Worm (Caenorhabditis elegans): ENCODE data around the gene srh-279.

DNA sequence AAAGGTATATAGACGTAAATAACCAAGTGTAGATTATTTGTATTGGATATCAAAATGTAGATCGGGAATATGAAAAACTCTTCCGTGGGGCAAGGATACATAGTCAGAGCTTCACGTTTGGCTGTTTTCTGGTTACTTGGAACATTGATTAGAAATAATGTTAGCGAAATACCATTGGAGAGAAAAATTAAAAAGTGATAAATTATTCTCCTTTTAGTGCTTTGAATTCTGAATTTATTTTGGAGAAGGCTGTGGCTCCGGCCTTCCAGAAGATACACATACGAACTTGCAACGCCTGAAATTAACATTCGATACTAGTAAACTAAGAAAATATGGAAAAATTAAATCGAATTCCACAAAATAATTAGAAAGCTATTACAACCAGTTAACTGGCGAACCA lies 43.4 kb downstream of the srh-279 start, which contains the start of gene srh-98:
- TF ChIP-seq unc-62 (GFP tag; optimal IDR thresholded peaks at IDR 0.05): no peak
- no peak for TF ChIP-seq mab-5 (tag; optimal IDR thresholded peaks at IDR 0.05)
- no peak for TF ChIP-seq lin-13 (tag; optimal IDR thresholded peaks at IDR 0.05)
- TF ChIP-seq nhr-12 (tag; optimal IDR thresholded peaks at IDR 0.05): no peak
- no peak for TF ChIP-seq mep-1 (tag; optimal IDR thresholded peaks at IDR 0.05)
- no peak for TF ChIP-seq tbx-8 (GFP tag; optimal IDR thresholded peaks at IDR 0.05)
- no peak for TF ChIP-seq nhr-237 (tag; optimal IDR thresholded peaks at IDR 0.05)
- no peak for TF ChIP-seq lsy-2 (tag; optimal IDR thresholded peaks at IDR 0.05)
- TF ChIP-seq ztf-11 (tag; optimal IDR thresholded peaks at IDR 0.05): no peak
- TF ChIP-seq bed-3 (GFP tag; optimal IDR thresholded peaks at IDR 0.05): no peak
- no peak for TF ChIP-seq unc-39 (tag; optimal IDR thresholded peaks at IDR 0.05)
- no peak for TF ChIP-seq elt-3 (tag; optimal IDR thresholded peaks at IDR 0.05)

Measured in whole organism, mixed stage, embryonic.